Fruit fly (Drosophila melanogaster): ENCODE measurements around the gene CG5676.

Gene CG5676

DNA sequence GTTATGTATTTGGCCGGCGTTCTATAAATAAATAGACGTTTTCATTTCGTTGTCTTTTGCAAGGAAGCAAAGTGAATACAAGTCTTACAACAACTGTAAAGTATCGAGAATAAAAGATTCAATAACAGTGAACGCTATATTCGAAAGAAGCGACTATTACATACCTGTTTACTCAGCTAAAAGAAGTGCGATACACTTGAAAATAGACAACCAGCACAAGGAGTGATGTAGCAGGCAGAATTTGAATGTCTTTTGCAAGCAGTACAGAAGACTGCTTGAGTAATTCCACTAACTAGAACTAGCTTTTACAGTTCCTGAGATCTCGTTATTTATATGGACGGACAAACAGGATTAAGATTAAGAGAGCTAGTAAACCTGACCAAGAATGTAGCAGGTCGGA lies 42.6 kb upstream of the CG5676 start:
- TF ChIP-seq Jra (GFP tag; optimal IDR thresholded peaks at IDR 0.05) (no peak), Hnf4 (GFP tag; optimal IDR thresholded peaks at IDR 0.05) (no peak), psq (GFP tag; optimal IDR thresholded peaks at IDR 0.05) (no peak), GATAd (GFP tag; optimal IDR thresholded peaks at IDR 0.05) (no peak), dsf (GFP tag; optimal IDR thresholded peaks at IDR 0.05; ENCODE audit: borderline replicate concordance) (no peak), N (GFP tag; optimal IDR thresholded peaks at IDR 0.05) (peak; percentile 33), dl (GFP tag; optimal IDR thresholded peaks at IDR 0.05; ENCODE audit: insufficient read depth in 1 of 2, partially characterized antibody in 2 of 2) (no peak), ey (GFP tag; optimal IDR thresholded peaks at IDR 0.05) (no peak), HLH106 (tag; optimal IDR thresholded peaks at IDR 0.05) (no peak), tai (GFP tag; optimal IDR thresholded peaks at IDR 0.05) (no peak), Myc (optimal IDR thresholded peaks at IDR 0.05) (no peak), Dif (GFP tag; optimal IDR thresholded peaks at IDR 0.05; ENCODE audit: partially characterized antibody) (peak; percentile 72)

DNA sequence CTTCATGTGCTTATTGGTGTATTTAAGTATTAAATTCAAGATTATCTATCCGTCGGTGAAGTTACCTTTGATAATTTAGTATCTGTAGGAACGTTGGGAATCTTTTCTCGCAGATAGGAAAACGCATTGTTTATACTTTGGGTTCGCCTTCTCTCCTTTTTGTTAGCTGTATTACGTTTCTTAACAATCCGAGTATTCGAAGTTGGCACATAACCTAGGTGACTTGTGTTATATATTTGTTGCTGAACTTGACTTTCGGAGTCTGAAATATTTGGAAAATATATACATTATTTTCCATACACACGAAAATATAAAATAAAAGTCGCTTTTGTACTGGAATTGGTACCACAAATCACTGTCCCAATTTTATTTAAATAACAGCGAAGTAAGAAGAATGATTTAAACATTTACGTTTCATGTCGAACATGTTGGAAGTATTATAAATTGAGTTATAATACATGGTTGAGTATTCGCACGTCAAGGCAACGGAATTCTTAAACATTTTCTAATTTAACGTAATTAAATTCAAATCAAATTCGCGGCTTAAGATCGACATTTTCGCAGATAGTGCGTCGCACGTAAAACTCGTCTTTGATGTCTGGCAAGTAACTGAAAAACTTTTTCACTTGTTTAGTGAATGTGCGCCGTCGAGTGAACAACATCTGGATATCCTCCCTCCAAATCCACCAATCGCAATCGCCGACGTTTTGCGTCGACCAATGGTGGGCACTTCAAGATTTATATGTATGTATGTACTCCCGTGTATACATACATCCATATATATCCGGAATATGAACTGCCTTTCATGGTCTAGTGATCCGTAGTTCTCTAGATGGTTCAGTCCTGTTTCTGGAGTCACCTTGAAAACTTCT lies 39.3 kb upstream of the CG5676 start, which contains the start of gene Hand:
Gene Hand (minus strand): TSS at position 588 of the 872 bp plus-strand sequence.
- TF ChIP-seq woc (GFP tag; optimal IDR thresholded peaks at IDR 0.05) (no peak), OdsH (GFP tag; optimal IDR thresholded peaks at IDR 0.05) (no peak), dsf (GFP tag; optimal IDR thresholded peaks at IDR 0.05; ENCODE audit: borderline replicate concordance) (no peak), Jra (GFP tag; optimal IDR thresholded peaks at IDR 0.05) (no peak), lola (GFP tag; optimal IDR thresholded peaks at IDR 0.05) (no peak), pan (optimal IDR thresholded peaks at IDR 0.05) (no peak), Dfd (GFP tag; optimal IDR thresholded peaks at IDR 0.05) (no peak), Vsx2 (GFP tag; optimal IDR thresholded peaks at IDR 0.05; ENCODE audit: partially characterized antibody) (no peak), h (GFP tag; optimal IDR thresholded peaks at IDR 0.05) (no peak), brk (GFP tag; optimal IDR thresholded peaks at IDR 0.05) (no peak), Rel (GFP tag; optimal IDR thresholded peaks at IDR 0.05) (no peak), Rel (tag; optimal IDR thresholded peaks at IDR 0.05) (no peak), br (GFP tag; optimal IDR thresholded peaks at IDR 0.05) (no peak), GATAd (GFP tag; optimal IDR thresholded peaks at IDR 0.05) (no peak), foxo (GFP tag; optimal IDR thresholded peaks at IDR 0.05) (no peak), fru (GFP tag; optimal IDR thresholded peaks at IDR 0.05) (no peak)

dm6 chr2L:10292066-10292560 lies 36.4 kb upstream of the CG5676 start, which contains the start of gene Ufd4:
Gene Ufd4 (minus strand): TSS chr2L:10292365.
- no peak for TF ChIP-seq Hr78 (GFP tag; optimal IDR thresholded peaks at IDR 0.05)
- no peak for TF ChIP-seq br (GFP tag; optimal IDR thresholded peaks at IDR 0.05)
- TF ChIP-seq rgr (GFP tag; optimal IDR thresholded peaks at IDR 0.05) = no peak
- no peak for TF ChIP-seq Sp1 (GFP tag; optimal IDR thresholded peaks at IDR 0.05)
- TF ChIP-seq Hnf4 (GFP tag; optimal IDR thresholded peaks at IDR 0.05) = no peak
- no peak for TF ChIP-seq Mio (GFP tag; optimal IDR thresholded peaks at IDR 0.05)
- no peak for TF ChIP-seq brk (GFP tag; optimal IDR thresholded peaks at IDR 0.05)
- TF ChIP-seq fru (GFP tag; optimal IDR thresholded peaks at IDR 0.05) = no peak
- peak; percentile 37 for TF ChIP-seq OdsH (GFP tag; optimal IDR thresholded peaks at IDR 0.05)
- TF ChIP-seq CG32264 (GFP tag; optimal IDR thresholded peaks at IDR 0.05) = peak; percentile 36
- TF ChIP-seq CG9705 (GFP tag; optimal IDR thresholded peaks at IDR 0.05) = peak; percentile 32
- TF ChIP-seq woc (GFP tag; optimal IDR thresholded peaks at IDR 0.05) = no peak
- TF ChIP-seq N (GFP tag; optimal IDR thresholded peaks at IDR 0.05) = no peak
- TF ChIP-seq sv (GFP tag; optimal IDR thresholded peaks at IDR 0.05) = peak; percentile 44
- no peak for TF ChIP-seq h (GFP tag; optimal IDR thresholded peaks at IDR 0.05)
- no peak for TF ChIP-seq Dfd (GFP tag; optimal IDR thresholded peaks at IDR 0.05)
- TF ChIP-seq Vsx2 (GFP tag; optimal IDR thresholded peaks at IDR 0.05; ENCODE audit: partially characterized antibody) = no peak
- TF ChIP-seq CrebA (GFP tag; optimal IDR thresholded peaks at IDR 0.05; ENCODE audit: borderline replicate concordance) = no peak
- no peak for TF ChIP-seq GATAd (GFP tag; optimal IDR thresholded peaks at IDR 0.05)
- no peak for TF ChIP-seq Rel (GFP tag; optimal IDR thresholded peaks at IDR 0.05)
- TF ChIP-seq Rel (tag; optimal IDR thresholded peaks at IDR 0.05) = no peak
- TF ChIP-seq Hr83 (GFP tag; optimal IDR thresholded peaks at IDR 0.05; ENCODE audit: poor library complexity, severe bottlenecking) = peak; percentile 70
- no peak for TF ChIP-seq Myc (optimal IDR thresholded peaks at IDR 0.05)
- TF ChIP-seq Abd-B (GFP tag; optimal IDR thresholded peaks at IDR 0.05) = no peak

Data from whole organism, wandering third instar larva.